Worm (Caenorhabditis elegans) whole organism, young adult: ENCODE data around the gene srh-300.
A peak's percentile ranks its signal among the peaks of the same experiment; 100 is the strongest.
"Not testable (repeated sequence)": the region's sequence is repeated elsewhere in the genome, so short reads cannot be mapped to it uniquely, and the experiment has no call there.

ENCODE experiments used
- C06A6.2 ChIP-seq: fragments of 200-800 bp; sonication (Bioruptor generic); conservative IDR thresholded peaks from 2 replicates; pipeline ENCODE4 v1.3.6; 2022; ENCODE audit warnings: missing genetic modification characterization, missing compliant biosample characterization
- C17E4.6 ChIP-seq: fragments of 200-800 bp; sonication (Bioruptor generic); IDR thresholded peaks from 2 replicates; pipeline ENCODE4 v1.3.6; 2022; ENCODE audit warnings: missing genetic modification reagents, missing genetic modification characterization, missing compliant biosample characterization
- D2030.7 ChIP-seq: fragments of 200-800 bp; sonication (Bioruptor generic); IDR thresholded peaks from 2 replicates; pipeline ENCODE4 v1.3.6; 2022; ENCODE audit warnings: missing genetic modification reagents, missing genetic modification characterization, missing compliant biosample characterization
- F52B5.7 ChIP-seq: sonication (generic microtip); optimal IDR thresholded peaks from 2 replicates; lab custom pipeline; 2016; ENCODE audit warnings: mild to moderate bottlenecking, missing genetic modification characterization, missing compliant biosample characterization
- F55B11.4 ChIP-seq: sonication (generic microtip); optimal IDR thresholded peaks from 2 replicates; lab custom pipeline; 2016; ENCODE audit warnings: missing compliant biosample characterization, missing genetic modification characterization, borderline replicate concordance; ENCODE audit not compliant: insufficient read depth
- F57A8.1 ChIP-seq: fragments of 200-800 bp; sonication (Bioruptor generic); optimal IDR thresholded peaks from 2 replicates; lab custom pipeline; 2018; ENCODE audit warnings: mild to moderate bottlenecking, missing genetic modification characterization, moderate library complexity, missing compliant biosample characterization
- K11D2.4 ChIP-seq: fragments of 200-800 bp; sonication (Bioruptor generic); IDR thresholded peaks from 2 replicates; pipeline ENCODE4 v1.3.6; 2022; ENCODE audit warnings: missing genetic modification reagents, missing genetic modification characterization, missing compliant biosample characterization
- Y53G8AR.9 ChIP-seq: fragments of 200-800 bp; sonication (Bioruptor generic); conservative IDR thresholded peaks from 2 replicates; pipeline ENCODE4 v1.3.6; 2022; ENCODE audit warnings: missing genetic modification reagents, missing genetic modification characterization, missing compliant biosample characterization
- atf-7 ChIP-seq: sonication (generic microtip); optimal IDR thresholded peaks from 2 replicates; lab custom pipeline; 2017; ENCODE audit warnings: mild to moderate bottlenecking, missing genetic modification characterization, missing compliant biosample characterization
- attf-5 ChIP-seq: fragments of 200-800 bp; sonication (Bioruptor generic); optimal IDR thresholded peaks from 2 replicates; lab custom pipeline; 2018; ENCODE audit warnings: mild to moderate bottlenecking, missing genetic modification characterization, missing compliant biosample characterization
- attf-6 ChIP-seq: fragments of 200-800 bp; sonication (Bioruptor generic); IDR thresholded peaks from 2 replicates; pipeline ENCODE4 v1.3.6; 2022; ENCODE audit warnings: missing genetic modification reagents, missing genetic modification characterization, missing compliant biosample characterization
- bed-2 ChIP-seq: fragments of 200-800 bp; sonication (Bioruptor generic); IDR thresholded peaks from 2 replicates; pipeline ENCODE4 v1.3.6; 2022; ENCODE audit warnings: missing genetic modification reagents, missing genetic modification characterization, missing compliant biosample characterization
- cebp-1 ChIP-seq, 2 experiments: fragments of 200-800 bp in 1 of 2; sonication (Bioruptor generic) in 1 of 2; sonication (generic microtip) in 1 of 2; IDR thresholded peaks in 1 of 2; optimal IDR thresholded peaks in 1 of 2; 2 replicates each; pipeline versions ENCODE4 v1.3.6 to Lab custom; 2017 to 2022; ENCODE audit warnings: missing compliant biosample characterization in 2 of 2, missing genetic modification characterization in 2 of 2, mild to moderate bottlenecking in 1 of 2, missing genetic modification reagents in 1 of 2, moderate library complexity in 1 of 2
- efl-1 ChIP-seq: fragments of 150-350 bp; optimal IDR thresholded peaks from 2 replicates; lab custom pipeline; 2014; ENCODE audit warnings: missing biosample characterization, missing genetic modification reagents, missing genetic modification characterization
- fkh-3 ChIP-seq: sonication (generic microtip); optimal IDR thresholded peaks from 2 replicates; lab custom pipeline; 2016; ENCODE audit warnings: mild to moderate bottlenecking, missing genetic modification characterization, missing compliant biosample characterization
- him-1 ChIP-seq: sonication (generic microtip); optimal IDR thresholded peaks from 2 replicates; lab custom pipeline; 2016; ENCODE audit warnings: missing genotype, missing genetic modification reagents, missing genetic modification characterization, missing compliant biosample characterization
- hlh-12 ChIP-seq: sonication (generic microtip); optimal IDR thresholded peaks from 2 replicates; lab custom pipeline; 2016; ENCODE audit warnings: missing genetic modification characterization, missing compliant biosample characterization
- hlh-26 ChIP-seq: fragments of 200-800 bp; sonication (Bioruptor generic); conservative IDR thresholded peaks from 2 replicates; pipeline ENCODE4 v1.3.6; 2022; ENCODE audit warnings: missing genetic modification reagents, missing genetic modification characterization, missing compliant biosample characterization
- hmg-1.2 ChIP-seq: fragments of 200-800 bp; sonication (Bioruptor generic); IDR thresholded peaks from 2 replicates; pipeline ENCODE4 v1.3.6; 2022; ENCODE audit warnings: missing genetic modification reagents, missing genetic modification characterization, missing compliant biosample characterization
- hmg-20 ChIP-seq: fragments of 200-800 bp; sonication (Bioruptor generic); IDR thresholded peaks from 2 replicates; pipeline ENCODE4 v1.3.6; 2022; ENCODE audit warnings: missing genetic modification reagents, missing genetic modification characterization, missing compliant biosample characterization
- lin-35 ChIP-seq, 3 experiments: fragments of 150-350 bp in 2 of 3; sonication (generic microtip) in 1 of 3; optimal IDR thresholded peaks; 2 replicates each; lab custom pipeline; 2014 to 2018; ENCODE audit warnings: missing biosample characterization in 3 of 3, missing genetic modification characterization in 3 of 3, missing genetic modification reagents in 3 of 3
- lin-40 ChIP-seq: sonication (generic microtip); optimal IDR thresholded peaks from 2 replicates; lab custom pipeline; 2016; ENCODE audit warnings: missing genetic modification characterization, mild to moderate bottlenecking, missing compliant biosample characterization, missing genotype, missing genetic modification reagents
- lin-54 ChIP-seq: fragments of 200-800 bp; sonication (Bioruptor generic); optimal IDR thresholded peaks from 2 replicates; lab custom pipeline; 2018; ENCODE audit warnings: mild to moderate bottlenecking, missing genetic modification characterization, missing compliant biosample characterization
- lsl-1 ChIP-seq: fragments of 200-800 bp; sonication (Bioruptor generic); optimal IDR thresholded peaks from 2 replicates; lab custom pipeline; 2018; ENCODE audit warnings: mild to moderate bottlenecking, missing genetic modification characterization, moderate library complexity, missing compliant biosample characterization
- madf-6 ChIP-seq: fragments of 200-800 bp; sonication (Bioruptor generic); IDR thresholded peaks from 2 replicates; pipeline ENCODE4 v1.3.6; 2022; ENCODE audit warnings: missing genetic modification reagents, missing genetic modification characterization, missing compliant biosample characterization
- mcd-1 ChIP-seq: fragments of 200-800 bp; sonication (Bioruptor generic); IDR thresholded peaks from 2 replicates; pipeline ENCODE4 v1.3.6; 2022; ENCODE audit warnings: missing genetic modification reagents, missing genetic modification characterization, missing compliant biosample characterization
- mel-28 ChIP-seq: sonication (generic microtip); optimal IDR thresholded peaks from 2 replicates; lab custom pipeline; 2016; ENCODE audit warnings: borderline replicate concordance, mild to moderate bottlenecking, missing genetic modification characterization, missing compliant biosample characterization
- mes-4 ChIP-seq: sonication (generic microtip); optimal IDR thresholded peaks from 2 replicates; lab custom pipeline; 2016; ENCODE audit warnings: missing genotype, missing genetic modification characterization, missing compliant biosample characterization
- nfyb-1 ChIP-seq: fragments of 200-800 bp; sonication (Bioruptor generic); IDR thresholded peaks from 2 replicates; pipeline ENCODE4 v1.3.6; 2022; ENCODE audit warnings: missing genetic modification reagents, missing genetic modification characterization, missing compliant biosample characterization
- rcor-1 ChIP-seq: fragments of 200-800 bp; sonication (Bioruptor generic); IDR thresholded peaks from 2 replicates; pipeline ENCODE4 v1.3.6; 2022; ENCODE audit warnings: missing genetic modification reagents, missing genetic modification characterization, missing compliant biosample characterization
- snpc-1.1 ChIP-seq: sonication (generic microtip); optimal IDR thresholded peaks from 2 replicates; lab custom pipeline; 2017; ENCODE audit warnings: missing genetic modification characterization, mild to moderate bottlenecking, missing compliant biosample characterization, antibody characterized with exemption, moderate library complexity, missing genotype, missing genetic modification reagents; ENCODE audit not compliant: insufficient read depth
- snpc-1.3 ChIP-seq: sonication (generic microtip); optimal IDR thresholded peaks from 2 replicates; lab custom pipeline; 2017; ENCODE audit warnings: missing genetic modification characterization, mild to moderate bottlenecking, missing compliant biosample characterization, antibody characterized with exemption, moderate library complexity, missing genotype, missing genetic modification reagents; ENCODE audit not compliant: insufficient read depth
- snpc-3.4 ChIP-seq: sonication (generic microtip); optimal IDR thresholded peaks from 2 replicates; lab custom pipeline; 2017; ENCODE audit warnings: missing genetic modification characterization, mild to moderate bottlenecking, missing compliant biosample characterization, antibody characterized with exemption, moderate library complexity, missing genotype, missing genetic modification reagents
- snpc-4 ChIP-seq, 5 experiments: fragments of 150-350 bp in 1 of 5; sonication (generic microtip) in 4 of 5; optimal IDR thresholded peaks; 2 replicates each; lab custom pipeline; 2014 to 2018; ENCODE audit warnings: missing genetic modification characterization in 5 of 5, missing biosample characterization in 3 of 5, antibody characterized with exemption in 2 of 5, mild to moderate bottlenecking in 2 of 5, missing compliant biosample characterization in 2 of 5, missing genotype in 2 of 5, moderate library complexity in 2 of 5, missing genetic modification reagents in 1 of 5
- tbp1 ChIP-seq: fragments of 200-800 bp; sonication (Bioruptor generic); optimal IDR thresholded peaks from 2 replicates; lab custom pipeline; 2018; ENCODE audit warnings: mild to moderate bottlenecking, missing genetic modification characterization, missing compliant biosample characterization
- xnd-1 ChIP-seq: sonication (generic microtip); optimal IDR thresholded peaks from 2 replicates; lab custom pipeline; 2016; ENCODE audit warnings: missing genotype, missing genetic modification reagents, missing genetic modification characterization, missing compliant biosample characterization
- ztf-3 ChIP-seq: fragments of 200-800 bp; sonication (Bioruptor generic); optimal IDR thresholded peaks from 2 replicates; lab custom pipeline; 2018; ENCODE audit warnings: mild to moderate bottlenecking, missing genetic modification characterization, missing compliant biosample characterization
- ztf-6 ChIP-seq: fragments of 200-800 bp; sonication (Bioruptor generic); IDR thresholded peaks from 2 replicates; pipeline ENCODE4 v1.3.6; 2022; ENCODE audit warnings: missing genetic modification reagents, missing genetic modification characterization, missing compliant biosample characterization

The srh-300 gene

ce11 chrV:17859519-17859918 lies 37.6 kb downstream of the srh-300 start (continued):
- no peak for TF ChIP-seq hlh-12 (tag; lab: Kevin White, UChicago)
- TF ChIP-seq him-1 (tag; lab: Kevin White, UChicago): no peak
- TF ChIP-seq ztf-3 (GFP tag; lab: Kevin White, UChicago): no peak

- not testable (repeated sequence) for TF ChIP-seq lin-40 (tag; lab: Kevin White, UChicago); F55B11.4 (tag; lab: Kevin White, UChicago); snpc-4 (GFP tag; optimal IDR thresholded peaks at IDR 0.05; lab: Kevin White, UChicago); snpc-4 (tag; optimal IDR thresholded peaks at IDR 0.05; lab: Kevin White, UChicago)
- TF ChIP-seq, all 124 proteins: peak for 0; not testable (repeated sequence) for 124
These were observed 43.4 kb downstream of the srh-300 start, which contains the start of gene Y59A8A.8 for ce11 chrV:17865309-17865708. TSS of gene Y59A8A.8 (plus strand) at chrV:17865609.

- TF ChIP-seq lin-54 (GFP tag; lab: Kevin White, UChicago) (peak; percentile 28), snpc-4 (GFP tag; optimal IDR thresholded peaks at IDR 0.05; lab: Kevin White, UChicago) (no peak), snpc-4 (tag; optimal IDR thresholded peaks at IDR 0.05; lab: Kevin White, UChicago) (peak in 1 of 4 experiments; percentile 34), mcd-1 (peak; percentile 92), C17E4.6 (no peak), atf-7 (tag; lab: Kevin White, UChicago) (no peak), attf-6 (GFP tag; lab: Robert Waterston, UW) (0 out of 2 replicates have a peak, but pooled peaks have one; percentile 20), hlh-26 (GFP tag; lab: Robert Waterston, UW) (no peak), F57A8.1 (GFP tag; lab: Kevin White, UChicago) (no peak), madf-6 (GFP tag; lab: Robert Waterston, UW) (peak; percentile 45; the same call in 1 of the 2 replicates), snpc-3.4 (tag; lab: Kevin White, UChicago) (peak; percentile 39), hmg-1.2 (GFP tag; lab: Robert Waterston, UW) (peak; percentile 94)
These were observed 48.7 kb downstream of the srh-300 start, which contains the start of gene csn-1 for ce11 chrV:17870569-17870968. TSS of gene csn-1 (minus strand) at chrV:17870651.

- 0 out of 2 replicates have a peak, but pooled peaks have one; percentile 33 for TF ChIP-seq Y53G8AR.9 (GFP tag; lab: Robert Waterston, UW)
- peak; percentile 49 for TF ChIP-seq D2030.7 (GFP tag; lab: Robert Waterston, UW)
- peak; percentile 76 for TF ChIP-seq madf-6 (GFP tag; lab: Robert Waterston, UW)
- no peak for TF ChIP-seq fkh-3
- peak; percentile 96 for TF ChIP-seq mcd-1
- TF ChIP-seq cebp-1 (GFP tag; IDR thresholded peaks at IDR 0.05; lab: Robert Waterston, UW): no peak
- TF ChIP-seq cebp-1 (tag; optimal IDR thresholded peaks at IDR 0.05; lab: Kevin White, UChicago): peak; percentile 27
- no peak for TF ChIP-seq ztf-6 (GFP tag; lab: Robert Waterston, UW)
- TF ChIP-seq snpc-4 (GFP tag; optimal IDR thresholded peaks at IDR 0.05; lab: Kevin White, UChicago): no peak
- TF ChIP-seq snpc-4 (tag; optimal IDR thresholded peaks at IDR 0.05; lab: Kevin White, UChicago): peak; percentile 18 to 50 (median 38)
- no peak for TF ChIP-seq mel-28 (tag; lab: Kevin White, UChicago)
- TF ChIP-seq attf-6 (GFP tag; lab: Robert Waterston, UW): peak; percentile 40; the same call in 1 of the 2 replicates
- TF ChIP-seq lin-54 (GFP tag; lab: Kevin White, UChicago): peak; percentile 72
- TF ChIP-seq hmg-1.2 (GFP tag; lab: Robert Waterston, UW): peak; percentile 96
- no peak for TF ChIP-seq F52B5.7 (tag; lab: Kevin White, UChicago)
- TF ChIP-seq rcor-1 (GFP tag; lab: Robert Waterston, UW): peak; percentile 59
- TF ChIP-seq xnd-1 (tag; lab: Kevin White, UChicago): no peak
- no peak for TF ChIP-seq nfyb-1 (GFP tag; lab: Robert Waterston, UW)
- no peak for TF ChIP-seq hmg-20 (GFP tag; lab: Robert Waterston, UW)
- peak; percentile 32; the same call in 1 of the 2 replicates for TF ChIP-seq K11D2.4 (GFP tag; lab: Robert Waterston, UW)
- peak; percentile 47 for TF ChIP-seq attf-5
- no peak for TF ChIP-seq mes-4 (tag; lab: Kevin White, UChicago)
- TF ChIP-seq C06A6.2 (GFP tag; lab: Robert Waterston, UW): no peak
- peak in 1 of 3 experiments; percentile 24 for TF ChIP-seq lin-35 (GFP tag; optimal IDR thresholded peaks at IDR 0.05; lab: Kevin White, UChicago)
- peak; percentile 27 for TF ChIP-seq tbp1 (GFP tag; lab: Kevin White, UChicago)
- peak; percentile 41 for TF ChIP-seq snpc-1.3 (tag; lab: Kevin White, UChicago)
- no peak for TF ChIP-seq snpc-1.1
- TF ChIP-seq lsl-1 (GFP tag; lab: Kevin White, UChicago): peak; percentile 36
- peak; percentile 31 for TF ChIP-seq snpc-3.4 (tag; lab: Kevin White, UChicago)
- TF ChIP-seq efl-1 (GFP tag; lab: Kevin White, UChicago): peak; percentile 16
- TF ChIP-seq bed-2: no peak
These were observed 49.1 kb downstream of the srh-300 start, which contains the start of gene phf-14 for ce11 chrV:17871049-17871448. TSS of gene phf-14 (plus strand) at chrV:17871393.
